Worm (Caenorhabditis elegans) whole organism, L1 larva: ENCODE measurements around the gene nduf-11.

Source experiments
- aha-1 ChIP-seq: fragments of 150-350 bp; optimal IDR thresholded peaks from 2 replicates; lab custom pipeline; 2014; ENCODE audit warnings: missing biosample characterization, missing genetic modification characterization
- blmp-1 ChIP-seq: fragments of 150-350 bp; optimal IDR thresholded peaks from 2 replicates; lab custom pipeline; 2014; ENCODE audit warnings: missing biosample characterization, missing genetic modification characterization
- ceh-63 ChIP-seq: fragments of 200-800 bp; sonication (Bioruptor generic); optimal IDR thresholded peaks from 2 replicates; lab custom pipeline; 2018; ENCODE audit warnings: mild to moderate bottlenecking, missing genetic modification characterization, missing compliant biosample characterization
- ceh-90 ChIP-seq: sonication (generic microtip); optimal IDR thresholded peaks from 2 replicates; lab custom pipeline; 2016; ENCODE audit warnings: missing genetic modification characterization, missing compliant biosample characterization
- ces-1 ChIP-seq: fragments of 150-350 bp; optimal IDR thresholded peaks from 2 replicates; lab custom pipeline; 2014; ENCODE audit warnings: missing biosample characterization, missing genetic modification reagents, missing genetic modification characterization
- dsc-1 ChIP-seq: sonication (generic microtip); optimal IDR thresholded peaks from 2 replicates; lab custom pipeline; 2016; ENCODE audit warnings: mild to moderate bottlenecking, missing genetic modification characterization, missing compliant biosample characterization
- efl-1 ChIP-seq, 4 experiments: fragments of 150-350 bp; optimal IDR thresholded peaks in 3 of 4; peaks in 1 of 4; 1 replicate in 1 of 4; 2 replicates in 3 of 4; lab custom pipeline; 2014; ENCODE audit warnings: missing biosample characterization in 2 of 4, missing genetic modification characterization in 2 of 4, missing genetic modification reagents in 2 of 4
- egl-13 ChIP-seq: sonication (generic microtip); optimal IDR thresholded peaks from 2 replicates; lab custom pipeline; 2016; ENCODE audit warnings: missing genotype, missing genetic modification reagents, missing genetic modification characterization, missing compliant biosample characterization
- egl-27 ChIP-seq, 2 experiments: fragments of 150-350 bp in 1 of 2; sonication (generic microtip); optimal IDR thresholded peaks; 3 replicates each; lab custom pipeline; 2017 to 2018; ENCODE audit warnings: missing biosample characterization in 2 of 2, missing genetic modification characterization in 2 of 2, missing genetic modification reagents in 2 of 2
- fkh-8 ChIP-seq: sonication (generic microtip); optimal IDR thresholded peaks from 2 replicates; lab custom pipeline; 2016; ENCODE audit warnings: mild to moderate bottlenecking, missing genetic modification characterization, missing compliant biosample characterization
- hpl-2 ChIP-seq: fragments of 150-350 bp; optimal IDR thresholded peaks from 2 replicates; lab custom pipeline; 2014; ENCODE audit warnings: missing biosample characterization, missing genetic modification reagents, missing genetic modification characterization
- jun-1 ChIP-seq: fragments of 150-350 bp; optimal IDR thresholded peaks from 2 replicates; lab custom pipeline; 2014; ENCODE audit warnings: missing biosample characterization, missing genetic modification reagents, missing genetic modification characterization
- lin-14 ChIP-seq: fragments of 200-800 bp; sonication (Bioruptor generic); optimal IDR thresholded peaks from 2 replicates; lab custom pipeline; 2018; ENCODE audit warnings: mild to moderate bottlenecking, missing genetic modification characterization, moderate library complexity, missing compliant biosample characterization
- mdl-1 ChIP-seq, 2 experiments: fragments of 150-350 bp; optimal IDR thresholded peaks; 2 replicates each; lab custom pipeline; 2014 to 2017; ENCODE audit warnings: missing biosample characterization in 2 of 2, missing genetic modification characterization in 2 of 2, inconsistent platforms in 1 of 2
- nhr-11 ChIP-seq: fragments of 150-350 bp; optimal IDR thresholded peaks from 2 replicates; lab custom pipeline; 2014; ENCODE audit warnings: missing biosample characterization, missing genetic modification characterization
- nhr-19 ChIP-seq: fragments of 200-800 bp; sonication (Bioruptor generic); conservative IDR thresholded peaks from 2 replicates; pipeline ENCODE4 v1.3.6; 2022; ENCODE audit warnings: missing genetic modification characterization, missing compliant biosample characterization
- nhr-20 ChIP-seq: sonication (generic microtip); optimal IDR thresholded peaks from 2 replicates; lab custom pipeline; 2016; ENCODE audit warnings: mild to moderate bottlenecking, missing genetic modification characterization, missing compliant biosample characterization
- nhr-28 ChIP-seq: fragments of 150-350 bp; optimal IDR thresholded peaks from 2 replicates; lab custom pipeline; 2014; ENCODE audit warnings: missing biosample characterization, missing genetic modification characterization
- nhr-47 ChIP-seq: sonication (generic microtip); optimal IDR thresholded peaks from 2 replicates; lab custom pipeline; 2016; ENCODE audit warnings: mild to moderate bottlenecking, missing genetic modification characterization, moderate library complexity, missing compliant biosample characterization
- nhr-71 ChIP-seq: sonication (generic microtip); optimal IDR thresholded peaks from 2 replicates; lab custom pipeline; 2016; ENCODE audit warnings: mild to moderate bottlenecking, missing genetic modification characterization, moderate library complexity, missing compliant biosample characterization
- nhr-77 ChIP-seq: fragments of 150-350 bp; optimal IDR thresholded peaks from 2 replicates; lab custom pipeline; 2014; ENCODE audit warnings: missing biosample characterization, missing genetic modification characterization
- nhr-84 ChIP-seq: sonication (generic microtip); optimal IDR thresholded peaks from 2 replicates; lab custom pipeline; 2017; ENCODE audit warnings: missing biosample characterization, missing genetic modification characterization
- nhr-90 ChIP-seq: sonication (generic microtip); optimal IDR thresholded peaks from 2 replicates; lab custom pipeline; 2016; ENCODE audit warnings: mild to moderate bottlenecking, missing genetic modification characterization, missing compliant biosample characterization; ENCODE audit not compliant: poor library complexity
- pax-3 ChIP-seq: fragments of 200-800 bp; sonication (Bioruptor generic); optimal IDR thresholded peaks from 2 replicates; lab custom pipeline; 2018; ENCODE audit warnings: mild to moderate bottlenecking, missing genetic modification characterization, moderate library complexity, missing compliant biosample characterization
- snu-23 ChIP-seq: sonication (generic microtip); optimal IDR thresholded peaks from 2 replicates; lab custom pipeline; 2016; ENCODE audit warnings: missing genetic modification characterization, missing compliant biosample characterization
- sox-4 ChIP-seq: sonication (generic microtip); optimal IDR thresholded peaks from 2 replicates; lab custom pipeline; 2016; ENCODE audit warnings: missing genetic modification characterization, missing compliant biosample characterization
- sup-37 ChIP-seq: fragments of 200-800 bp; sonication (Bioruptor generic); optimal IDR thresholded peaks from 2 replicates; lab custom pipeline; 2018; ENCODE audit warnings: mild to moderate bottlenecking, missing genetic modification characterization, missing compliant biosample characterization
- swsn-7 ChIP-seq: sonication (generic microtip); optimal IDR thresholded peaks from 2 replicates; lab custom pipeline; 2016; ENCODE audit warnings: missing genetic modification characterization, missing compliant biosample characterization
- tlp-1 ChIP-seq: fragments of 150-350 bp; optimal IDR thresholded peaks from 2 replicates; lab custom pipeline; 2014; ENCODE audit warnings: missing biosample characterization, missing genetic modification characterization
- unc-62 ChIP-seq: fragments of 150-350 bp; optimal IDR thresholded peaks from 2 replicates; lab custom pipeline; 2014; ENCODE audit warnings: missing biosample characterization, missing genetic modification reagents, missing genetic modification characterization
- unc-98 ChIP-seq: fragments of 200-800 bp; sonication (Bioruptor generic); IDR thresholded peaks from 2 replicates; pipeline ENCODE4 v1.3.6; 2022; ENCODE audit warnings: missing genetic modification characterization, missing compliant biosample characterization
- vab-15 ChIP-seq: sonication (generic microtip); optimal IDR thresholded peaks from 2 replicates; lab custom pipeline; 2017; ENCODE audit warnings: missing genotype, mild to moderate bottlenecking, missing genetic modification characterization, missing compliant biosample characterization
- ztf-11 ChIP-seq, 2 experiments: sonication (generic microtip); optimal IDR thresholded peaks; 2 replicates each; lab custom pipeline; 2016 to 2017; ENCODE audit warnings: missing genetic modification characterization in 2 of 2, missing biosample characterization in 1 of 2, missing compliant biosample characterization in 1 of 2

nduf-11 gene

DNA sequence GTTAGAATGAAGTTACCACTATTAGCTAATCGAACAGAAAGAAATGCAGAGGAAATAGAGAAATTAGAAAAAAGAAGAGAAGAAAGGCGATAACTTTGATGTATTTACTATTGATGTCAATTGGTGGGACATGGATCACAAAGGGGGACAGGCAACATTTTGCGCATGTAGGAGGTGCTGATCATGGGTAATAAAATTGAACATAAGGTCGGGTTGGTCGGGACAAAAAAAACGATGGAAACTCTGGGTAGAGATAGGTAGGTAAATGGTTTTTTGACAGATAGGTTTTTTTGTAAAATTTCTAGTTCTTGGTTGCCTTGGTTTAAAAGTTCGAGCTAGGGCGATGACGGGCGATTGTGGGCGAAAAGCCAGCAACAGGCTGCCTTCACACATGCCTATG lies 45.4 kb upstream of the nduf-11 start, which contains the start of gene shn-1:
TSS of gene shn-1 (minus strand) at position 101 of the 400 bp plus-strand sequence.
- no peak for TF ChIP-seq nhr-20 (tag; lab: Kevin White, UChicago)
- TF ChIP-seq hpl-2 (GFP tag; lab: Kevin White, UChicago): no peak
- no peak for TF ChIP-seq nhr-77 (tag; lab: Kevin White, UChicago)
- TF ChIP-seq nhr-47 (tag; lab: Kevin White, UChicago): no peak
- no peak for TF ChIP-seq mdl-1 (tag; optimal IDR thresholded peaks at IDR 0.05; lab: Kevin White, UChicago)
- TF ChIP-seq unc-62 (GFP tag; lab: Kevin White, UChicago): no peak
- TF ChIP-seq nhr-84 (tag; lab: Kevin White, UChicago): no peak
- no peak for TF ChIP-seq ceh-90
- no peak for TF ChIP-seq egl-13 (tag; lab: Kevin White, UChicago)
- no peak for TF ChIP-seq jun-1 (tag; lab: Kevin White, UChicago)
- TF ChIP-seq swsn-7 (tag; lab: Kevin White, UChicago): no peak
- no peak for TF ChIP-seq ztf-11 (tag; optimal IDR thresholded peaks at IDR 0.05; lab: Kevin White, UChicago)
- no peak for TF ChIP-seq sup-37 (GFP tag; lab: Kevin White, UChicago)
- no peak for TF ChIP-seq efl-1 (optimal IDR thresholded peaks at IDR 0.05; lab: Kevin White, UChicago)
- TF ChIP-seq efl-1 (GFP tag; optimal IDR thresholded peaks at IDR 0.05 in 1 of 2; lab: Kevin White, UChicago): peak in 1 of 2 experiments; percentile 38
- no peak for TF ChIP-seq snu-23 (GFP tag; lab: Kevin White, UChicago)
- TF ChIP-seq dsc-1: no peak
- TF ChIP-seq nhr-19 (GFP tag; lab: Robert Waterston, UW): no peak
- TF ChIP-seq lin-14 (GFP tag; lab: Kevin White, UChicago): peak; percentile 24
- TF ChIP-seq ces-1: no peak
- no peak for TF ChIP-seq nhr-90 (tag; lab: Kevin White, UChicago)
- TF ChIP-seq aha-1 (tag; lab: Kevin White, UChicago): no peak
- no peak for TF ChIP-seq unc-98
- TF ChIP-seq blmp-1: peak; percentile 17
- TF ChIP-seq nhr-28 (tag; lab: Kevin White, UChicago): no peak
- no peak for TF ChIP-seq nhr-11 (tag; lab: Kevin White, UChicago)

DNA sequence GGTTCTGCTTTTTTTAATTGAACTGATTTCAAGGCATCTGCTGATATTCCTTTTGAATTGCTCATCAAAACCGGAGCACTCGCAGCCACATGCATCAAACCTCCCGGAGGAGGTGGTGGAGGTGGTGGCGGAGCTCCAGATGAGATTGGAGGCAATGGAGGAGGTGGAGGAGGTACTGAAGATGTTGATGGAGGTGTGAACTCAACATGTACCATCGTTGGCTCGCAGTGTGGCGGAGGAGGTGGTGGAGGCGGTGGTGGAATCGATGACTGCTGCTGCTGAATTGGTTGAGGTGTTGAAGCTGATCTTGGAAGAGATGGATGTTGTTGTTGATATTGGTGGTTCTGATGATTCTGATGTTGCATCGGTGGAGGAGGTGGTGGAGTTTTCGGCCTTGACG lies 41.5 kb upstream of the nduf-11 start:
- TF ChIP-seq egl-27 (tag; optimal IDR thresholded peaks at IDR 0.05; lab: Kevin White, UChicago) (no peak), nhr-71 (tag; lab: Kevin White, UChicago) (no peak), efl-1 (optimal IDR thresholded peaks at IDR 0.05; lab: Kevin White, UChicago) (no peak), efl-1 (GFP tag; optimal IDR thresholded peaks at IDR 0.05 in 1 of 2; lab: Kevin White, UChicago) (peak in 1 of 2 experiments; percentile 48), dsc-1 (no peak)
- TF ChIP-seq, all 84 proteins: peak for 1

DNA sequence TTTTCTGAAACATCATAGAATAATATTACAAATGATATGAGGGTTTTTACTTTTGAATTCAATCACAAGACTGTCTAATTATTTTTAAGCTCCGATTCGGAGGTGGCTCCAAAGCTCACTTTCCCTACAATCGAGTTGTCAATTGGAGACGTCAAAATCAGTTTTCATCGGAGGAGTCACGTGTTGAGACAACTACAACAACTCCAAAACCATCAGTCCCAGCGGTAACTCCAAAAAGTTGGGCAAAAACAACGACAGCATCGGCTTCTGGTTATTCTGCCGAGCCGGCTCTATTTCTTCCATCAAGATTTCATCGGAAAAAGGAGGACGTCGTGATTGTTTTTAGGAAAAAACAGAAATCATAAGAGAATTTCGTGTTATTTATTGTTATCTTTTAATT lies 38.7 kb upstream of the nduf-11 start:
- TF ChIP-seq ceh-63 (GFP tag; lab: Kevin White, UChicago) (no peak), nhr-28 (tag; lab: Kevin White, UChicago) (no peak), nhr-90 (tag; lab: Kevin White, UChicago) (no peak), vab-15 (tag; lab: Kevin White, UChicago) (no peak), unc-62 (GFP tag; lab: Kevin White, UChicago) (no peak)

DNA sequence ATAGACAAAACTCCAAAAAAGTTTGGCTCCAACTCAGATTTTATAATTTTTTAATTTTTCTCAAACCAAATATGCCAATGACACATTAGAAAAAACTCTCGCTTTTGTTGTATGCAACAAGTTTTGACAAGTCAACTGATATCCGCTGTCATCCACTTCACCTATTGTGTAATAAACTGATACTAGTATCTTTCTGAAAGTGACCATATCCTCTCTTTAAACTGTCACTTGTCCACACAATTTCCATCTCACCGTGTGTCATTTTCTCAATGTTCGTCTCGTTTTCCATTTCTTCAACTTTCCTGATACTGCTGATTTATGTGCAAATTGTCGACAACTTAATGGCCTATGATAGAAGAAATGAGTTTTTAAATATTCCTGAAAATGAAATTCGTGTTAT lies 37.6 kb upstream of the nduf-11 start, which contains the start of the genes C33B4.5 and C33B4.4:
TSS of gene C33B4.5 (plus strand) at position 270 of the 400 bp plus-strand sequence.
TSS of gene C33B4.4 (minus strand) at position 385 of the 400 bp plus-strand sequence.
- TF ChIP-seq tlp-1 (no peak), egl-27 (tag; optimal IDR thresholded peaks at IDR 0.05; lab: Kevin White, UChicago) (no peak), unc-98 (no peak)
- TF ChIP-seq, all 84 proteins: peak for 0

DNA sequence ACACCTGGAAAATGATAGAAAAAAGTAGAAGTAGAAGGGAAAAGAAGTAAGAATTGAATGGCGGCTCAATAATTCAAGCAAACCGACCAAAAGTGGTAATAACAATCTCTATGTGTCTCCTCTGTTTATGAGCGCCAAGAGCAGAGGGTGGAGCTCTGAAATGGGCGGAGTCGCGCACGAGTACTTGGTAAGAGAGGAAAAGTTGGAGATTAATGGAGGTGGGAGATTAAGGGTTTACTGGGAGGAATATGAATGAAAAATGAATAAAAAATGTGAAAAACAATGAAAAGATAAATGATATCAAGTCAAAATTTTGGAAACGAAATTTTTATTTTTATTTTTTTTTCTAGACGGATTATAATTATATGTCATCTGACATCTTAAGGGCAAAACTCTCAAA lies 32.3 kb upstream of the nduf-11 start:
- TF ChIP-seq fkh-8 (tag; lab: Kevin White, UChicago): peak; percentile 53
- peak; percentile 56 for TF ChIP-seq dsc-1
- TF ChIP-seq pax-3 (tag; lab: Kevin White, UChicago): no peak
- TF ChIP-seq nhr-47 (tag; lab: Kevin White, UChicago): peak; percentile 10
- TF ChIP-seq sox-4 (tag; lab: Kevin White, UChicago): no peak
